Worm (Caenorhabditis elegans): ENCODE results near the gene Y69F12A.1.

Y69F12A.1 gene

DNA sequence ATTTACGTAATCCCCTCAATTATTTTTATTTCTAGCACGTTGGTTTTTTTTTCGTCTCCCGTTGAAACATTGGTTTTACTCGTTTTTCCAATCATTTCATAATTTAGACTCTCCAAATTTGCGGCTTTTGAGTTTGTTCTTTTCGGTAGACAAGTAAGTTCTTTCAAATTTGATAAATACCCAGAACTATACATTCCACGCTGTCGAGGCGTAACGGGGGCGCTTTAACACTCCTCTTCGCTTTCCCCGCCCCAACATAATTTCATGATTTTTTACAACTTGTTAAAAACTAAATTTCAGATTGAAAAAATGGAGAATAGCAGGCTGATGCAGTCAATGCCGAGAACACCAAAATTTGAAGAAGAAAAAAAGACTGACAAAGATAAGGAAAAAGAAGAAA lies at the start of gene Y69F12A.1:
Y69F12A.1 (plus strand) TSS at position 301 of the 400 bp plus-strand sequence.
- TF ChIP-seq hmg-20 (GFP tag; IDR thresholded peaks at IDR 0.05): no peak
- TF ChIP-seq somi-1 (GFP tag; optimal IDR thresholded peaks at IDR 0.05): no peak
- TF ChIP-seq mes-4 (tag; optimal IDR thresholded peaks at IDR 0.05): no peak
- TF ChIP-seq hrde-1 (tag; optimal IDR thresholded peaks at IDR 0.05; ENCODE audit: borderline replicate concordance): no peak
- no peak for TF ChIP-seq B0019.2 (GFP tag; conservative IDR thresholded peaks at IDR 0.05)
- TF ChIP-seq hsf-1 (GFP tag; IDR thresholded peaks at IDR 0.05): no peak
- no peak for TF ChIP-seq F10E7.11 (tag; optimal IDR thresholded peaks at IDR 0.05)
- TF ChIP-seq egl-44 (GFP tag; IDR thresholded peaks at IDR 0.05): no peak
- no peak for TF ChIP-seq nhr-90 (tag; optimal IDR thresholded peaks at IDR 0.05)
- no peak for TF ChIP-seq tbx-9 (tag; optimal IDR thresholded peaks at IDR 0.05; ENCODE audit: borderline replicate concordance)
- no peak for TF ChIP-seq F57C9.4 (tag; optimal IDR thresholded peaks at IDR 0.05)
- TF ChIP-seq Y53G8AR.9 (GFP tag; conservative IDR thresholded peaks at IDR 0.05): no peak
- no peak for TF ChIP-seq dpff-1 (tag; optimal IDR thresholded peaks at IDR 0.05)
- TF ChIP-seq rpc-1 (optimal IDR thresholded peaks at IDR 0.05): no peak
- no peak for TF ChIP-seq rpc-1 (tag; optimal IDR thresholded peaks at IDR 0.05)
- TF ChIP-seq let-607 (tag; optimal IDR thresholded peaks at IDR 0.05): no peak
- TF ChIP-seq lsy-27 (tag; optimal IDR thresholded peaks at IDR 0.05; ENCODE audit: borderline replicate concordance, insufficient read depth): no peak
- TF ChIP-seq C17E4.6 (GFP tag; IDR thresholded peaks at IDR 0.05): no peak

DNA sequence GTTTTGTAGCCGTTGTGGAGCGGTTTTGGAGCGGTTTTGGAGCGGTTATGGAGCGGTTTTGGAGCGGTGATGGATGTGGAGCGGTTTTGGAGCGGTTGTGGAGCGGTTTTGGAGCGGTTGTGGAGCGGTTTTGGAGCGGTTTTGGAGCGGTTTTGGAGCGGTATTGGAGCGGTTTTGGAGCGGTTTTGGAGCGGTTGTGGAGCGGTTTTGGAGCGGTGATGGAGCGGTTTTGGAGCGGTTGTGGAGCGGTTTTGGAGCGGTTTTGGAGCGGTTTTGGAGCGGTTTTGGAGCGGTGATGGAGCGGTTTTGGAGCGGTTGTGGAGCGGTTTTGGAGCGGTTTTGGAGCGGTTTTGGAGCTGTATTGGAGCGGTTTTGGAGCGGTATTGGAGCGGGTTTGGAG lies 4.3 kb upstream of the Y69F12A.1 start:
- TF ChIP-seq egrh-3 (GFP tag; IDR thresholded peaks at IDR 0.05): peak; percentile 89

- TF ChIP-seq gei-17 (GFP tag; optimal IDR thresholded peaks at IDR 0.05): no peak
- TF ChIP-seq nhr-80 (tag; optimal IDR thresholded peaks at IDR 0.05): peak; percentile 93
- no peak for TF ChIP-seq mxl-1 (tag; optimal IDR thresholded peaks at IDR 0.05)
- TF ChIP-seq F37B4.10 (GFP tag; IDR thresholded peaks at IDR 0.05): no peak
- peak; percentile 51 for TF ChIP-seq unc-62 (GFP tag; optimal IDR thresholded peaks at IDR 0.05)
- no peak for TF ChIP-seq ets-4 (GFP tag; optimal IDR thresholded peaks at IDR 0.05)
- TF ChIP-seq let-607 (tag; optimal IDR thresholded peaks at IDR 0.05): peak in 1 of 2 experiments; percentile 36
- peak; percentile 9 for TF ChIP-seq ztf-22 (GFP tag; optimal IDR thresholded peaks at IDR 0.05)
- TF ChIP-seq him-1 (tag; optimal IDR thresholded peaks at IDR 0.05): no peak
- no peak for TF ChIP-seq F33H1.4 (GFP tag; IDR thresholded peaks at IDR 0.05)
- TF ChIP-seq repo-1 (tag; optimal IDR thresholded peaks at IDR 0.05): no peak
- TF ChIP-seq dox-1 (GFP tag; IDR thresholded peaks at IDR 0.05): 0 out of 2 replicates have a peak, but pooled peaks have one; percentile 30
Measured at ce11 chrIII:7453653-7454124, 3.1 kb upstream of the Y69F12A.1 start, which contains the start of gene alh-12. Gene alh-12 (plus strand): TSS chrIII:7454074.

DNA sequence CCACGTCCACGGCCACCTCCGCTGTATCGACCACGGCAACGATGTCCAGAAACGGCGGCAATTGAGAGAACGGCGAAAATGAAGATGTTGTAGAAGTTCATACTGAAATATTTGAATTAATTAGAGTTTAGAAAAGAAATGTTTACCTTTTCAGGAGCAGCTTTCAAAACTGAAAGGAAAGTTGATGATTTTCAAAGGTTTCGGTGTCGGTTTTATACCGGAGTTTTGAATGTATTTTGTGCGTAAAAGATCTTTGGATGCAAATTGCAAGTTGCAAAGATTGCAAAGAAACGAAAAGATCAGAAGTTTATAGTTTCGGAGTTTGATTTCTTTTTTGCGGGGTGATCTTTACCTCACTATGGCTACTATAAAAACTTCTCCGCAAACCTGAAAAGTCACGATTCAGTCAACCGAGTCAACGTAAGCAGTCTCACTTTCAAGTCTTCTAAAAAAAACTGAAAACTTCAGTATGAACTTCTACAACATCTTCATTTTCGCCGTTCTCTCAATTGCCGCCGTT lies 2.2 kb downstream of the Y69F12A.1 start, which contains the start of the genes fipr-19 and fipr-18:
fipr-19 (minus strand) TSS at position 101 of the 520 bp plus-strand sequence.
fipr-18 (plus strand) TSS at position 470 of the 520 bp plus-strand sequence.
- TF ChIP-seq madf-3 (GFP tag; IDR thresholded peaks at IDR 0.05) (no peak), ceh-91 (GFP tag; IDR thresholded peaks at IDR 0.05) (no peak), ceh-100 (GFP tag; IDR thresholded peaks at IDR 0.05) (no peak), nhr-80 (tag; optimal IDR thresholded peaks at IDR 0.05) (no peak)

All from whole organism, young adult.